Worm (Caenorhabditis elegans): ENCODE results near the gene fkb-3.

- TF ChIP-seq snpc-4 (tag; optimal IDR thresholded peaks at IDR 0.05): no peak
- TF ChIP-seq lin-13 (GFP tag; optimal IDR thresholded peaks at IDR 0.05): no peak
- TF ChIP-seq fos-1 (tag; optimal IDR thresholded peaks at IDR 0.05): no peak
- TF ChIP-seq sma-9 (GFP tag; optimal IDR thresholded peaks at IDR 0.05): no peak
- TF ChIP-seq sma-9 (tag; optimal IDR thresholded peaks at IDR 0.05): no peak
- TF ChIP-seq nhr-12 (tag; optimal IDR thresholded peaks at IDR 0.05): no peak
- TF ChIP-seq ama-1 (optimal IDR thresholded peaks at IDR 0.05): no peak
- TF ChIP-seq zag-1 (tag; optimal IDR thresholded peaks at IDR 0.05): no peak
- no peak for TF ChIP-seq mdl-1 (tag; optimal IDR thresholded peaks at IDR 0.05)
- no peak for TF ChIP-seq ztf-4 (tag; optimal IDR thresholded peaks at IDR 0.05)
- TF ChIP-seq unc-39 (tag; optimal IDR thresholded peaks at IDR 0.05): no peak
- TF ChIP-seq nhr-237 (tag; optimal IDR thresholded peaks at IDR 0.05): no peak
- no peak for TF ChIP-seq F13H6.1 (tag; optimal IDR thresholded peaks at IDR 0.05)
- TF ChIP-seq lsy-2 (tag; optimal IDR thresholded peaks at IDR 0.05): no peak
These were observed 10.2 kb upstream of the fkb-3 start, which contains the start of gene soap-1 for ce11 chrV:7214802-7215201.
